Fruit fly (Drosophila melanogaster) whole organism, embryonic: Measurements from ENCODE around the gene trbd.

ENCODE experiments used
- Atf-2 ChIP-seq: fragments of 200-800 bp; sonication (Bioruptor generic); optimal IDR thresholded peaks from 2 replicates; lab custom pipeline; 2016; ENCODE audit warnings: missing biosample characterization, missing genetic modification characterization
- BEAF-32 ChIP-seq: fragments of 200-800 bp; sonication (Bioruptor generic); optimal IDR thresholded peaks from 3 replicates; lab custom pipeline; 2017; ENCODE audit warnings: missing biosample characterization, missing genetic modification characterization, mild to moderate bottlenecking, moderate library complexity, missing genetic modification reagents
- BtbVII ChIP-seq: fragments of 200-800 bp; sonication (Bioruptor generic); optimal IDR thresholded peaks from 3 replicates; lab custom pipeline; 2017; ENCODE audit warnings: missing biosample characterization, mild to moderate bottlenecking, missing genetic modification characterization
- CG10565 ChIP-seq: fragments of 200-800 bp; sonication (Bioruptor generic); optimal IDR thresholded peaks from 3 replicates; lab custom pipeline; 2016; ENCODE audit warnings: missing biosample characterization, mild to moderate bottlenecking, missing genetic modification characterization
- CG12744 ChIP-seq: fragments of 200-800 bp; sonication (Bioruptor generic); optimal IDR thresholded peaks from 2 replicates; lab custom pipeline; 2016; ENCODE audit warnings: missing biosample characterization, missing genetic modification characterization
- CG13287 ChIP-seq: fragments of 200-800 bp; sonication (Bioruptor generic); IDR thresholded peaks from 2 replicates; pipeline ENCODE4 v1.3.6; 2022; ENCODE audit warnings: missing biosample characterization, missing genetic modification characterization; ENCODE audit not compliant: partially characterized antibody
- CG15011 ChIP-seq: fragments of 200-800 bp; sonication (Bioruptor generic); optimal IDR thresholded peaks from 3 replicates; lab custom pipeline; 2018; ENCODE audit warnings: missing biosample characterization, mild to moderate bottlenecking, missing genetic modification characterization
- CG1602 ChIP-seq: fragments of 200-800 bp; sonication (Bioruptor generic); optimal IDR thresholded peaks from 3 replicates; lab custom pipeline; 2016; ENCODE audit warnings: missing biosample characterization, missing genetic modification characterization
- CG1647 ChIP-seq: fragments of 200-800 bp; sonication (Bioruptor generic); optimal IDR thresholded peaks from 3 replicates; lab custom pipeline; 2016; ENCODE audit warnings: missing biosample characterization, missing genetic modification characterization
- CG17568 ChIP-seq: fragments of 200-800 bp; sonication (Bioruptor generic); optimal IDR thresholded peaks from 2 replicates; lab custom pipeline; 2018; ENCODE audit warnings: missing biosample characterization, mild to moderate bottlenecking, missing genetic modification characterization, moderate library complexity
- CG30020 ChIP-seq: fragments of 200-800 bp; optimal IDR thresholded peaks from 2 replicates; lab custom pipeline; 2019; ENCODE audit warnings: missing biosample characterization, mild to moderate bottlenecking, missing genetic modification characterization, moderate library complexity
- CG3995 ChIP-seq: fragments of 200-800 bp; sonication (Bioruptor generic); optimal IDR thresholded peaks from 3 replicates; lab custom pipeline; 2016; ENCODE audit warnings: missing biosample characterization, missing genetic modification characterization
- CG7357 ChIP-seq: fragments of 200-800 bp; sonication (Bioruptor generic); IDR thresholded peaks from 3 replicates; pipeline ENCODE4 v1.3.6; 2022; ENCODE audit warnings: missing biosample characterization, missing genetic modification characterization
- CG7987 ChIP-seq: fragments of 200-800 bp; sonication (Bioruptor generic); optimal IDR thresholded peaks from 2 replicates; lab custom pipeline; 2018; ENCODE audit warnings: missing biosample characterization, mild to moderate bottlenecking, missing genetic modification characterization, moderate library complexity
- CG9797 ChIP-seq: fragments of 200-800 bp; sonication (Bioruptor generic); optimal IDR thresholded peaks from 3 replicates; lab custom pipeline; 2018; ENCODE audit warnings: missing biosample characterization, mild to moderate bottlenecking, missing genetic modification characterization
- Dref ChIP-seq: fragments of 200-800 bp; sonication (Bioruptor generic); IDR thresholded peaks from 2 replicates; pipeline ENCODE4 v1.3.6; 2022; ENCODE audit warnings: missing biosample characterization, missing genetic modification characterization
- Elba2 ChIP-seq: fragments of 200-800 bp; sonication (Bioruptor generic); optimal IDR thresholded peaks from 3 replicates; lab custom pipeline; 2016; ENCODE audit warnings: missing biosample characterization, missing genetic modification characterization
- Hr51 ChIP-seq, 2 experiments: fragments of 200-800 bp; sonication (Bioruptor generic); optimal IDR thresholded peaks; 2 replicates in 1 of 2; 3 replicates in 1 of 2; lab custom pipeline; 2016 to 2018; ENCODE audit warnings: missing biosample characterization in 2 of 2, missing genetic modification characterization in 2 of 2, mild to moderate bottlenecking in 1 of 2, moderate library complexity in 1 of 2
- Lpt ChIP-seq: fragments of >200 bp; optimal IDR thresholded peaks from 2 replicates; lab custom pipeline; 2018; ENCODE audit warnings: missing biosample characterization, missing genetic modification characterization
- MBD-R2 ChIP-seq: fragments of 200-800 bp; sonication (Bioruptor generic); IDR thresholded peaks from 2 replicates; pipeline ENCODE4 v1.3.6; 2022; ENCODE audit warnings: missing biosample characterization, missing genetic modification characterization
- MESR4 ChIP-seq: fragments of 200-800 bp; sonication (Bioruptor generic); optimal IDR thresholded peaks from 2 replicates; lab custom pipeline; 2018; ENCODE audit warnings: missing biosample characterization, mild to moderate bottlenecking, missing genetic modification characterization, moderate library complexity
- Ptx1 ChIP-seq: fragments of 200-800 bp; sonication (Bioruptor generic); IDR thresholded peaks from 2 replicates; pipeline ENCODE4 v1.3.6; 2022; ENCODE audit warnings: missing biosample characterization, missing genetic modification characterization
- Taf1 ChIP-seq: fragments of 200-800 bp; sonication (Bioruptor generic); IDR thresholded peaks from 2 replicates; pipeline ENCODE4 v1.3.6; 2022; ENCODE audit warnings: missing biosample characterization, missing genetic modification characterization
- Xbp1 ChIP-seq: fragments of 200-800 bp; sonication (Bioruptor generic); optimal IDR thresholded peaks from 3 replicates; lab custom pipeline; 2016; ENCODE audit warnings: missing biosample characterization, mild to moderate bottlenecking, missing genetic modification characterization
- bigmax ChIP-seq: fragments of 200-800 bp; sonication (Bioruptor generic); optimal IDR thresholded peaks from 2 replicates; lab custom pipeline; 2018; ENCODE audit warnings: missing biosample characterization, mild to moderate bottlenecking, missing genetic modification characterization
- crp ChIP-seq, 2 experiments: fragments of 200-800 bp; sonication (Bioruptor generic); optimal IDR thresholded peaks; 2 replicates in 1 of 2; 3 replicates in 1 of 2; lab custom pipeline; 2017; ENCODE audit warnings: missing biosample characterization in 2 of 2, missing genetic modification characterization in 2 of 2, mild to moderate bottlenecking in 1 of 2, moderate library complexity in 1 of 2
- da ChIP-seq: fragments of 200-800 bp; sonication (Bioruptor generic); optimal IDR thresholded peaks from 2 replicates; lab custom pipeline; 2016; ENCODE audit warnings: missing biosample characterization, missing genetic modification characterization
- dmrt99B ChIP-seq: fragments of 200-800 bp; sonication (Bioruptor generic); optimal IDR thresholded peaks from 2 replicates; lab custom pipeline; 2018; ENCODE audit warnings: missing biosample characterization, mild to moderate bottlenecking, missing genetic modification characterization, moderate library complexity
- fru ChIP-seq: fragments of >200 bp; optimal IDR thresholded peaks from 2 replicates; lab custom pipeline; 2017
- hkb ChIP-seq, 2 experiments: fragments of 200-800 bp in 1 of 2; fragments of >200 bp in 1 of 2; sonication (Bioruptor generic) in 1 of 2; IDR thresholded peaks in 1 of 2; optimal IDR thresholded peaks in 1 of 2; 2 replicates each; pipeline versions ENCODE4 v1.3.6 to Lab custom; 2017 to 2022; ENCODE audit warnings: missing biosample characterization in 1 of 2, missing genetic modification characterization in 1 of 2
- lab ChIP-seq: fragments of 200-800 bp; sonication (Bioruptor generic); optimal IDR thresholded peaks from 3 replicates; lab custom pipeline; 2017; ENCODE audit warnings: missing biosample characterization, missing genetic modification characterization, mild to moderate bottlenecking, moderate library complexity, missing genetic modification reagents
- lmd ChIP-seq: fragments of 200-800 bp; sonication (Bioruptor generic); IDR thresholded peaks from 2 replicates; pipeline ENCODE4 v1.3.6; 2022; ENCODE audit warnings: missing biosample characterization, missing genetic modification characterization
- mirr ChIP-seq: fragments of 200-800 bp; sonication (Bioruptor generic); optimal IDR thresholded peaks from 3 replicates; lab custom pipeline; 2018; ENCODE audit warnings: missing biosample characterization, mild to moderate bottlenecking, missing genetic modification characterization
- nerfin-2 ChIP-seq: fragments of 200-800 bp; sonication (Bioruptor generic); IDR thresholded peaks from 2 replicates; pipeline ENCODE4 v1.3.6; 2022; ENCODE audit warnings: missing biosample characterization, missing genetic modification characterization; ENCODE audit not compliant: partially characterized antibody
- pzg ChIP-seq: fragments of 200-800 bp; sonication (Bioruptor generic); optimal IDR thresholded peaks from 3 replicates; lab custom pipeline; 2018; ENCODE audit warnings: missing biosample characterization, mild to moderate bottlenecking, missing genetic modification characterization, moderate library complexity
- repo ChIP-seq: fragments of 200-800 bp; sonication (Bioruptor generic); optimal IDR thresholded peaks from 2 replicates; lab custom pipeline; 2016; ENCODE audit warnings: missing biosample characterization, missing genetic modification characterization
- sens ChIP-seq: fragments of 200-800 bp; sonication (Bioruptor generic); peaks from one replicate; lab custom pipeline; 2016; ENCODE audit warnings: missing biosample characterization, missing genetic modification characterization
- sens-2 ChIP-seq: fragments of 200-800 bp; sonication (Bioruptor generic); IDR thresholded peaks from 2 replicates; pipeline ENCODE4 v1.3.6; 2022; ENCODE audit warnings: missing biosample characterization, missing genetic modification characterization
- so ChIP-seq: fragments of 200-800 bp; sonication (Bioruptor generic); IDR thresholded peaks from 3 replicates; pipeline ENCODE4 v1.3.6; 2022; ENCODE audit warnings: missing biosample characterization, missing genetic modification characterization
- sr ChIP-seq: fragments of 200-800 bp; sonication (Bioruptor generic); IDR thresholded peaks from 3 replicates; pipeline ENCODE4 v1.3.6; 2022; ENCODE audit warnings: missing biosample characterization, missing genetic modification characterization
- tap ChIP-seq: fragments of 200-800 bp; optimal IDR thresholded peaks from 3 replicates; lab custom pipeline; 2019; ENCODE audit warnings: missing biosample characterization, mild to moderate bottlenecking, missing genetic modification characterization, moderate library complexity
- tin ChIP-seq: fragments of 200-800 bp; sonication (Bioruptor generic); optimal IDR thresholded peaks from 3 replicates; lab custom pipeline; 2016; ENCODE audit warnings: missing biosample characterization, missing genetic modification characterization
- ttk ChIP-seq: fragments of 200-800 bp; sonication (Bioruptor generic); IDR thresholded peaks from 2 replicates; pipeline ENCODE4 v2.1.2; 2022; ENCODE audit warnings: missing biosample characterization, missing genetic modification characterization
- usp ChIP-seq: fragments of >200 bp; optimal IDR thresholded peaks from 2 replicates; lab custom pipeline; 2017; ENCODE audit warnings: missing biosample characterization, missing genetic modification characterization

trbd gene

dm6 chr3R:9747900-9748663 lies 37.2 kb upstream of the trbd start (continued):
- no peak for TF ChIP-seq CG12744 (GFP tag; lab: Kevin White, UChicago)
- TF ChIP-seq CG7987 (GFP tag; lab: Kevin White, UChicago) = no peak
- no peak for TF ChIP-seq tap (tag; lab: Kevin White, UChicago)
- no peak for TF ChIP-seq CG17568 (GFP tag; lab: Kevin White, UChicago)
- no peak for TF ChIP-seq nerfin-2 (GFP tag; lab: Robert Waterston, UW)
- TF ChIP-seq tin = no peak
- no peak for TF ChIP-seq ttk (GFP tag; lab: Robert Waterston, UW)
- no peak for TF ChIP-seq Lpt (GFP tag; lab: Kevin White, UChicago)
- TF ChIP-seq CG30020 = no peak
- TF ChIP-seq lmd (GFP tag; lab: Robert Waterston, UW) = no peak
- TF ChIP-seq BtbVII (GFP tag; lab: Kevin White, UChicago) = no peak
- TF ChIP-seq Hr51 (GFP tag; optimal IDR thresholded peaks at IDR 0.05; lab: Kevin White, UChicago) = no peak
- TF ChIP-seq Elba2 (GFP tag; lab: Kevin White, UChicago) = no peak
- TF ChIP-seq pzg = peak; percentile 50
- no peak for TF ChIP-seq CG1647
- TF ChIP-seq usp (GFP tag; lab: Kevin White, UChicago) = no peak
- peak; percentile 18 for TF ChIP-seq sens
- TF ChIP-seq MBD-R2 (GFP tag; lab: Robert Waterston, UW) = peak; percentile 15; the same call in 1 of the 2 replicates
- TF ChIP-seq Atf-2 (GFP tag; lab: Kevin White, UChicago) = no peak
- TF ChIP-seq CG1602 (GFP tag; lab: Kevin White, UChicago) = no peak
- no peak for TF ChIP-seq so (GFP tag; lab: Robert Waterston, UW)
- TF ChIP-seq sr (GFP tag; lab: Robert Waterston, UW) = no peak
- no peak for TF ChIP-seq sens-2 (GFP tag; lab: Robert Waterston, UW)
- TF ChIP-seq dmrt99B (tag; lab: Kevin White, UChicago) = no peak
- TF ChIP-seq CG10565 (GFP tag; lab: Kevin White, UChicago) = no peak
- peak; percentile 60 for TF ChIP-seq MESR4 (GFP tag; lab: Kevin White, UChicago)
- no peak for TF ChIP-seq mirr
- no peak for TF ChIP-seq crp (GFP tag; optimal IDR thresholded peaks at IDR 0.05; lab: Kevin White, UChicago)
- TF ChIP-seq repo (GFP tag; lab: Kevin White, UChicago) = no peak
- no peak for TF ChIP-seq CG3995 (GFP tag; lab: Kevin White, UChicago)
- TF ChIP-seq bigmax (GFP tag; lab: Kevin White, UChicago) = peak; percentile 90
- no peak for TF ChIP-seq Taf1 (GFP tag; lab: Robert Waterston, UW)
- TF ChIP-seq lab = no peak
- TF ChIP-seq CG15011 (GFP tag; lab: Kevin White, UChicago) = no peak
- TF ChIP-seq Xbp1 (GFP tag; lab: Kevin White, UChicago) = no peak
- no peak for TF ChIP-seq hkb (optimal IDR thresholded peaks at IDR 0.05; lab: Kevin White, UChicago)
- TF ChIP-seq hkb (GFP tag; IDR thresholded peaks at IDR 0.05; lab: Robert Waterston, UW) = no peak
- TF ChIP-seq fru (lab: Kevin White, UChicago) = no peak
- no peak for TF ChIP-seq Ptx1 (GFP tag; lab: Robert Waterston, UW)
- TF ChIP-seq CG13287 (GFP tag; lab: Robert Waterston, UW) = no peak

- TF ChIP-seq sens (no peak), BEAF-32 (GFP tag; lab: Kevin White, UChicago) (peak; percentile 42), CG9797 (GFP tag; lab: Kevin White, UChicago) (no peak), CG7357 (GFP tag; lab: Robert Waterston, UW) (no peak), Dref (GFP tag; lab: Robert Waterston, UW) (no peak), da (GFP tag; lab: Kevin White, UChicago) (no peak)
Observed at dm6 chr3R:9747875-9747899, 36.9 kb upstream of the trbd start, which contains the start of gene PpD3. Gene PpD3 (plus strand): TSS chr3R:9747875.
